Worm (Caenorhabditis elegans) whole organism, L3 larva: ENCODE data around the gene tag-234.

Experiments
- ZK546.5 ChIP-seq: sonication (generic microtip); optimal IDR thresholded peaks from 2 replicates; lab custom pipeline; 2017; ENCODE audit warnings: missing biosample characterization, missing genetic modification characterization
- ama-1 ChIP-seq: fragments of 150-350 bp; optimal IDR thresholded peaks from 2 replicates; lab custom pipeline; 2018
- ceh-82 ChIP-seq: fragments of 150-350 bp; optimal IDR thresholded peaks from 2 replicates; lab custom pipeline; 2014; ENCODE audit warnings: missing biosample characterization, missing genetic modification characterization
- elt-1 ChIP-seq: fragments of 150-350 bp; optimal IDR thresholded peaks from 2 replicates; lab custom pipeline; 2014; ENCODE audit warnings: missing biosample characterization, missing genetic modification characterization
- elt-3 ChIP-seq, 3 experiments: fragments of 150-350 bp in 1 of 3; sonication (generic microtip) in 2 of 3; optimal IDR thresholded peaks; 2 replicates in 2 of 3; 4 replicates in 1 of 3; lab custom pipeline; 2014 to 2017; ENCODE audit warnings: missing biosample characterization in 3 of 3, missing genetic modification characterization in 3 of 3
- jun-1 ChIP-seq: fragments of 150-350 bp; optimal IDR thresholded peaks from 2 replicates; lab custom pipeline; 2014; ENCODE audit warnings: missing biosample characterization, missing genetic modification reagents, missing genetic modification characterization
- nfya-1 ChIP-seq: sonication (generic microtip); optimal IDR thresholded peaks from 2 replicates; lab custom pipeline; 2017; ENCODE audit warnings: missing genetic modification characterization, mild to moderate bottlenecking, missing compliant biosample characterization, antibody characterized with exemption, moderate library complexity; ENCODE audit not compliant: insufficient read depth
- nhr-11 ChIP-seq: fragments of 150-350 bp; optimal IDR thresholded peaks from 2 replicates; lab custom pipeline; 2014; ENCODE audit warnings: missing biosample characterization, missing genetic modification characterization
- nhr-12 ChIP-seq: fragments of 150-350 bp; optimal IDR thresholded peaks from 2 replicates; lab custom pipeline; 2014; ENCODE audit warnings: missing biosample characterization, missing genetic modification characterization
- nhr-28 ChIP-seq: fragments of 150-350 bp; optimal IDR thresholded peaks from 2 replicates; lab custom pipeline; 2014; ENCODE audit warnings: missing biosample characterization, missing genetic modification characterization
- nhr-43 ChIP-seq: sonication (generic microtip); optimal IDR thresholded peaks from 2 replicates; lab custom pipeline; 2016; ENCODE audit warnings: mild to moderate bottlenecking, missing genetic modification characterization, missing compliant biosample characterization; ENCODE audit not compliant: poor library complexity, severe bottlenecking
- skn-1 ChIP-seq: fragments of 150-350 bp; optimal IDR thresholded peaks from 2 replicates; lab custom pipeline; 2014; ENCODE audit warnings: missing biosample characterization, missing genetic modification characterization
- snpc-4 ChIP-seq: fragments of 150-350 bp; optimal IDR thresholded peaks from 2 replicates; lab custom pipeline; 2014; ENCODE audit warnings: missing biosample characterization, missing genetic modification characterization

DNA sequence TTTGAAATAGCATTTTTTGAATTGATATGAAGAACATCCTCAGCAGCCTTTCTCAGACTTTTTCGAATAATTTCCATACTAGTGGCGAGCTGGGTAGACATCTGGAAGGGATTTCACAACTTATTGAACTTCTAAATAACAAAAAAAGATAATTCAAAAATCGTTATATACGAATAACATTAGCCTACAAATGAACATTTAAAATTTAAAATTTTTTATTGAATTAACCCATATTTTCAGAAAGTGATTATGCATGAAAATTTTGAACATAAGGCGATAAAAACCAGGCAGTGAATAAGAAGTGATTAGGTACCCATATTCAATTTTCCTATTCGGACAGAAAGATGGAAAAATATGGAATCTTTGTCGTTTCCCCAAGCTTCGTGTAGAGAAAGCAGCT, 35.5 kb upstream of the tag-234 start, which contains the start of gene ZK1248.11:
- TF ChIP-seq nhr-43 (tag; lab: Kevin White, UChicago) (no peak), nfya-1 (tag; lab: Kevin White, UChicago) (no peak), ceh-82 (tag; lab: Kevin White, UChicago) (no peak), snpc-4 (tag; lab: Kevin White, UChicago) (no peak), nhr-11 (tag; lab: Kevin White, UChicago) (no peak), elt-3 (tag; optimal IDR thresholded peaks at IDR 0.05; lab: Kevin White, UChicago) (no peak), elt-1 (tag; lab: Kevin White, UChicago) (no peak), ama-1 (lab: Kevin White, UChicago) (no peak), jun-1 (tag; lab: Kevin White, UChicago) (no peak), ZK546.5 (tag; lab: Kevin White, UChicago) (no peak), nhr-28 (tag; lab: Kevin White, UChicago) (no peak), nhr-12 (no peak), skn-1 (no peak)
